Worm (Caenorhabditis elegans): ENCODE data around the gene irld-47.

irld-47 gene

DNA sequence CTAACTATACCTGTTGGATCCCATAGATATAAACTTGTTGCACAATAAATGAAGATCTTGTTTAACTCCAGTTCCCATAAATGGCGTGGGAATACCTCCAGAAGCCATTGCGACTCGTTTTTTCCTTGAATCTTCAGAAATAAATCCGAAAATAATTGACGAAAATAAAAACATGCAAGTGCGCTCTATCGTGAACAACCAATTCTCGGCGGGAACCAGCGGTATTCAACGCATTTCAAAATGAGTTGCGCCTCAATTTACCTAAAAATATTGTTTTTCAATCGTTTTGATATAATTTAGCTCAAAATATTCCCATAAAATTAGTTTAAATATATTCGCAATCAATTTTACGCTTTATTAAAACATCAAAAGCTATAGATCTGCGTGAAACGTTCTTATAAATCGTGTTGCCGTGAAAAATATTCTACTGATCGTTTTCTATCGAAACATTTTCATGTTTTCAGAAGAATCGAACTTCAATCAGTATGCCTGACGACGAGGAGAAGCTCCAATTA is 41.2 kb downstream of the irld-47 start, which contains the start of the genes snpc-1.1 and spdl-1 (continued):
- no peak for TF ChIP-seq unc-62 (GFP tag; optimal IDR thresholded peaks at IDR 0.05 in 1 of 2)
- no peak for TF ChIP-seq unc-62 (tag; optimal IDR thresholded peaks at IDR 0.05)
- no peak for TF ChIP-seq zip-2 (tag; optimal IDR thresholded peaks at IDR 0.05)
- no peak for TF ChIP-seq nhr-237 (tag; optimal IDR thresholded peaks at IDR 0.05)
- TF ChIP-seq ceh-62 (tag; optimal IDR thresholded peaks at IDR 0.05), result no peak
- no peak for TF ChIP-seq daf-12 (tag; optimal IDR thresholded peaks at IDR 0.05)
- TF ChIP-seq nhr-77 (tag; optimal IDR thresholded peaks at IDR 0.05), result no peak
- peak; percentile 62 for TF ChIP-seq mes-2 (tag; optimal IDR thresholded peaks at IDR 0.05; ENCODE audit: poor library complexity, severe bottlenecking)
- TF ChIP-seq egl-43 (GFP tag; IDR thresholded peaks at IDR 0.05), result no peak
- no peak for TF ChIP-seq Y5F2A.4 (GFP tag; optimal IDR thresholded peaks at IDR 0.05)
- no peak for TF ChIP-seq R02D3.7 (tag; optimal IDR thresholded peaks at IDR 0.05)

DNA sequence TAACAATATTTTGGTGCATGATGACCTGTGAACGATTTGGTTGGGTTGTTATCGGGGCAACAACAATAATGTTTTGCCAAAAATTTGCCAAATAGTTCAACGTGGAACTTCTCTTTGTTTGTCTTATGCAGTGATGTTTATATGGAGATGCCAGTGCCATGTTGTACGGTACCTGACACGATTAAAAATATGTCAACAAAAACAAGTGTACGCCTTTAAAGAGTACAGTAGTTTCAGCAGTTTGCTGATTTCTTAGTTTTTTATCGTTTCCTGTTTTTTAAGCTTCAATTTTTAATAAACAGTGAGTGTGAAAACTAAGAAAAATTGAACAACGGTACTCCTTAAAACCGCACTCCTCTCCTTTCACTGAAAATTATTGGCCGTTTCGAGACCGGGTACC is 44.1 kb downstream of the irld-47 start:
- TF ChIP-seq hmg-1.1 (GFP tag; IDR thresholded peaks at IDR 0.05) (no peak), php-3 (GFP tag; IDR thresholded peaks at IDR 0.05) (no peak), mdt-29 (GFP tag; IDR thresholded peaks at IDR 0.05) (no peak), aha-1 (tag) (peak; percentile 34), dve-1 (tag; optimal IDR thresholded peaks at IDR 0.05; ENCODE audit: insufficient read depth) (peak; percentile 22), daf-16 (GFP tag; optimal IDR thresholded peaks at IDR 0.05) (no peak), daf-16 (tag; optimal IDR thresholded peaks at IDR 0.05) (peak; percentile 97), hlh-11 (tag; optimal IDR thresholded peaks at IDR 0.05) (no peak)

DNA sequence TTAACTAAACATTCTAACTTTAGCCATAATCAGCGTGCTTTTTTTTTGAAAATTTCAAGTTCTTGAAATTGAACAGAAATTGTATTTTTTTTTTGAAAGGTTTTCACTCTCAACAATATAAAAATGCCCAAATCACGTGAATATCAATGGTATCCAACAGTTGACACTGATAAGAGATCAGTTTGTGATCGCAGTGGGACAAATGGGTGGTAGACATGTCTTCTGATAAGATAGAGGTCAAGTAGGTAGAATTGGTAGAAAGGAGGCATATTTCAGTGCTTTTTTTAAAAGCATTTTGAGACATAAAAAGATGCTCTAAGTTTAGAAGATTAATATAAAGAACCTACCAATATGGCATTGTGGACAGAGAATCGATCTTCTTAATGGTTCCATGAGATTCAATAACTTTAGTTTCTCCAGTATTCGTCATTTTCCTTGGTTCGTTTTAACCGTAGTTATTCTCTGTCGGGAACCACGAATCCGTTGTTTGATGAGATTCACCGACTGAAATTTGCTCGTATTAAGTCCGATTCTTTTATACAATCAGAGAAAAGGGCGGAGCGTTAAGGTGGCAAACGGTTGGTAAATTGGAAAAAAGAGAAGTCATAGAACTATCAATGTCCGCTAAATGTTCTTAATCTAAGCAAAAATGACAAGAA is 44.9 kb downstream of the irld-47 start, which contains the start of gene mthf-1:
Gene mthf-1, minus strand, starts transcription at position 504 of the 659 bp plus-strand sequence.
- TF ChIP-seq nhr-76 (tag; optimal IDR thresholded peaks at IDR 0.05) (no peak), lin-1 (GFP tag; IDR thresholded peaks at IDR 0.05) (peak; percentile 69; the same call in 1 of the 2 replicates), ceh-28 (tag; optimal IDR thresholded peaks at IDR 0.05) (no peak), duxl-1 (tag; optimal IDR thresholded peaks at IDR 0.05; ENCODE audit: poor library complexity) (no peak), nhr-28 (tag; optimal IDR thresholded peaks at IDR 0.05) (peak; percentile 62), fos-1 (tag; optimal IDR thresholded peaks at IDR 0.05) (no peak), lin-39 (tag; optimal IDR thresholded peaks at IDR 0.05) (no peak), saeg-2 (GFP tag; IDR thresholded peaks at IDR 0.05) (no peak), lir-3 (tag; optimal IDR thresholded peaks at IDR 0.05) (no peak), F37D6.2 (tag; optimal IDR thresholded peaks at IDR 0.05) (no peak), ctbp-1 (GFP tag; IDR thresholded peaks at IDR 0.05) (no peak), tag-97 (GFP tag; IDR thresholded peaks at IDR 0.05) (no peak), mep-1 (tag; optimal IDR thresholded peaks at IDR 0.05) (peak; percentile 39), php-3 (GFP tag; IDR thresholded peaks at IDR 0.05) (no peak), lsy-2 (tag; optimal IDR thresholded peaks at IDR 0.05) (peak in 1 of 2 experiments; percentile 35), madf-9 (GFP tag; conservative IDR thresholded peaks at IDR 0.05) (no peak), lin-38 (GFP tag; IDR thresholded peaks at IDR 0.05) (peak; percentile 24; the same call in 1 of the 2 replicates), unc-130 (GFP tag; optimal IDR thresholded peaks at IDR 0.05) (no peak), skn-1 (tag; optimal IDR thresholded peaks at IDR 0.05) (no peak), gei-8 (GFP tag; optimal IDR thresholded peaks at IDR 0.05) (no peak), T20F7.1 (GFP tag; optimal IDR thresholded peaks at IDR 0.05) (peak; percentile 15), pqm-1 (tag; optimal IDR thresholded peaks at IDR 0.05) (peak; percentile 83), ama-1 (optimal IDR thresholded peaks at IDR 0.05) (peak; percentile 79), daf-19 (GFP tag; conservative IDR thresholded peaks at IDR 0.05) (no peak), ZK546.5 (tag; optimal IDR thresholded peaks at IDR 0.05) (no peak), zip-2 (tag; optimal IDR thresholded peaks at IDR 0.05) (no peak), daf-12 (tag; optimal IDR thresholded peaks at IDR 0.05) (no peak), daf-16 (GFP tag; optimal IDR thresholded peaks at IDR 0.05) (no peak), daf-16 (tag; optimal IDR thresholded peaks at IDR 0.05) (peak; percentile 73), snpc-4 (tag; optimal IDR thresholded peaks at IDR 0.05) (no peak), F44E2.7 (GFP tag; IDR thresholded peaks at IDR 0.05) (no peak), vab-7 (GFP tag; IDR thresholded peaks at IDR 0.05) (no peak), rbr-2 (tag; optimal IDR thresholded peaks at IDR 0.05) (no peak), nhr-11 (tag; optimal IDR thresholded peaks at IDR 0.05) (no peak), F49E8.2 (tag; optimal IDR thresholded peaks at IDR 0.05; ENCODE audit: borderline replicate concordance) (no peak)
